Fruit fly (Drosophila melanogaster) whole organism, embryonic: Measurements from ENCODE around the gene CG11353.

Experiments used
- Adf1 ChIP-seq: fragments of 200-800 bp; sonication (Bioruptor generic); IDR thresholded peaks from 2 replicates; pipeline ENCODE4 v1.3.6; 2022; ENCODE audit warnings: missing biosample characterization, missing genetic modification characterization
- Blimp-1 ChIP-seq: fragments of 200-800 bp; sonication (Bioruptor generic); optimal IDR thresholded peaks from 3 replicates; lab custom pipeline; 2018; ENCODE audit warnings: missing biosample characterization, missing genetic modification characterization, mild to moderate bottlenecking, moderate library complexity, missing genetic modification reagents
- CG11504 ChIP-seq: fragments of 200-800 bp; sonication (Bioruptor generic); optimal IDR thresholded peaks from 3 replicates; lab custom pipeline; 2019; ENCODE audit warnings: missing biosample characterization, mild to moderate bottlenecking, missing genetic modification characterization, moderate library complexity
- CG13424 ChIP-seq: fragments of 200-800 bp; sonication (Bioruptor generic); optimal IDR thresholded peaks from 2 replicates; lab custom pipeline; 2019; ENCODE audit warnings: missing biosample characterization, mild to moderate bottlenecking, missing genetic modification characterization, moderate library complexity
- CG13894 ChIP-seq: fragments of 200-800 bp; sonication (Bioruptor generic); optimal IDR thresholded peaks from 3 replicates; lab custom pipeline; 2018; ENCODE audit warnings: missing biosample characterization, mild to moderate bottlenecking, missing genetic modification characterization, moderate library complexity
- CG15011 ChIP-seq: fragments of 200-800 bp; sonication (Bioruptor generic); optimal IDR thresholded peaks from 3 replicates; lab custom pipeline; 2018; ENCODE audit warnings: missing biosample characterization, mild to moderate bottlenecking, missing genetic modification characterization
- CG18262 ChIP-seq: fragments of 200-800 bp; optimal IDR thresholded peaks from 3 replicates; lab custom pipeline; 2019; ENCODE audit warnings: missing biosample characterization, mild to moderate bottlenecking, missing genetic modification characterization, moderate library complexity
- CG3065 ChIP-seq: fragments of 200-800 bp; sonication (Bioruptor generic); optimal IDR thresholded peaks from 2 replicates; lab custom pipeline; 2016; ENCODE audit warnings: missing biosample characterization, missing genetic modification characterization
- CG3163 ChIP-seq: fragments of 200-800 bp; sonication (Bioruptor generic); optimal IDR thresholded peaks from 3 replicates; lab custom pipeline; 2016; ENCODE audit warnings: missing biosample characterization, missing genetic modification characterization
- CG34376 ChIP-seq: fragments of 200-800 bp; sonication (Bioruptor generic); optimal IDR thresholded peaks from 2 replicates; lab custom pipeline; 2018; ENCODE audit warnings: missing biosample characterization, mild to moderate bottlenecking, missing genetic modification characterization
- CG34422 ChIP-seq: fragments of 200-800 bp; sonication (Bioruptor generic); IDR thresholded peaks from 3 replicates; pipeline ENCODE4 v1.3.6; 2022; ENCODE audit warnings: missing biosample characterization, missing genetic modification characterization
- CG5245 ChIP-seq: fragments of 200-800 bp; sonication (Bioruptor generic); optimal IDR thresholded peaks from 3 replicates; lab custom pipeline; 2016; ENCODE audit warnings: missing biosample characterization, missing genetic modification characterization
- Dad ChIP-seq: fragments of 200-800 bp; sonication (Bioruptor generic); optimal IDR thresholded peaks from 3 replicates; lab custom pipeline; 2016; ENCODE audit warnings: missing biosample characterization, missing genetic modification characterization
- Deaf1 ChIP-seq: fragments of 200-800 bp; optimal IDR thresholded peaks from 3 replicates; lab custom pipeline; 2019; ENCODE audit warnings: missing biosample characterization, mild to moderate bottlenecking, missing genetic modification characterization, moderate library complexity
- Myb ChIP-seq: fragments of 200-800 bp; sonication (Bioruptor generic); optimal IDR thresholded peaks from 2 replicates; lab custom pipeline; 2016; ENCODE audit warnings: missing biosample characterization, missing genetic modification characterization
- Optix ChIP-seq: fragments of 200-800 bp; sonication (Bioruptor generic); IDR thresholded peaks from 3 replicates; pipeline ENCODE4 v1.3.6; 2022; ENCODE audit warnings: missing biosample characterization, missing genetic modification characterization
- Pdp1 ChIP-seq, 2 experiments: fragments of 200-800 bp; sonication (Bioruptor generic); optimal IDR thresholded peaks; 3 replicates each; lab custom pipeline; 2016; ENCODE audit warnings: missing biosample characterization in 2 of 2, missing genetic modification characterization in 2 of 2, mild to moderate bottlenecking in 1 of 2, moderate library complexity in 1 of 2
- Scr ChIP-seq: fragments of 200-800 bp; sonication (Bioruptor generic); IDR thresholded peaks from 2 replicates; pipeline ENCODE4 v1.3.6; 2022; ENCODE audit warnings: missing biosample characterization, missing genetic modification characterization; ENCODE audit not compliant: partially characterized antibody
- cad ChIP-seq: fragments of >200 bp; optimal IDR thresholded peaks from 2 replicates; lab custom pipeline; 2017; ENCODE audit warnings: missing biosample characterization, missing genetic modification characterization
- chinmo ChIP-seq: fragments of 200-800 bp; sonication (Bioruptor generic); IDR thresholded peaks from 4 replicates; pipeline ENCODE4 v1.3.6; 2022; ENCODE audit warnings: missing biosample characterization, missing genetic modification characterization; ENCODE audit not compliant: partially characterized antibody
- ci ChIP-seq: fragments of 200-800 bp; sonication (Bioruptor generic); IDR thresholded peaks from 3 replicates; pipeline ENCODE4 v1.3.6; 2022; ENCODE audit warnings: missing biosample characterization, missing genetic modification characterization
- crc ChIP-seq: fragments of 200-800 bp; sonication (Bioruptor generic); optimal IDR thresholded peaks from 2 replicates; lab custom pipeline; 2016; ENCODE audit warnings: missing biosample characterization, missing genetic modification characterization
- dimm ChIP-seq: fragments of 200-800 bp; sonication (Bioruptor generic); IDR thresholded peaks from 2 replicates; pipeline ENCODE4 v1.3.6; 2022; ENCODE audit warnings: missing biosample characterization, missing genetic modification characterization
- fd3F ChIP-seq: fragments of 200-800 bp; sonication (Bioruptor generic); optimal IDR thresholded peaks from 2 replicates; lab custom pipeline; 2018; ENCODE audit warnings: missing biosample characterization, mild to moderate bottlenecking, missing genetic modification characterization, moderate library complexity
- gce ChIP-seq: fragments of 200-800 bp; sonication (Bioruptor generic); IDR thresholded peaks from 3 replicates; pipeline ENCODE4 v1.3.6; 2022; ENCODE audit warnings: missing biosample characterization, missing genetic modification characterization
- gcm2 ChIP-seq: fragments of 200-800 bp; sonication (Bioruptor generic); optimal IDR thresholded peaks from 2 replicates; lab custom pipeline; 2016; ENCODE audit warnings: missing biosample characterization, missing genetic modification characterization
- gfzf ChIP-seq: fragments of 200-800 bp; sonication (Bioruptor generic); optimal IDR thresholded peaks from 2 replicates; lab custom pipeline; 2016; ENCODE audit warnings: missing biosample characterization, mild to moderate bottlenecking, missing genetic modification characterization, moderate library complexity
- hb ChIP-seq: fragments of 200-800 bp; sonication (Bioruptor generic); IDR thresholded peaks from 3 replicates; pipeline ENCODE4 v1.3.6; 2022; ENCODE audit warnings: missing biosample characterization, missing genetic modification characterization; ENCODE audit not compliant: partially characterized antibody
- kay ChIP-seq: fragments of 200-800 bp; sonication (Bioruptor generic); optimal IDR thresholded peaks from 2 replicates; lab custom pipeline; 2016; ENCODE audit warnings: missing biosample characterization, missing genetic modification characterization
- lilli ChIP-seq: fragments of 200-800 bp; sonication (Bioruptor generic); optimal IDR thresholded peaks from 3 replicates; lab custom pipeline; 2016; ENCODE audit warnings: missing biosample characterization, missing genetic modification characterization
- lola ChIP-seq, 3 experiments: fragments of >200 bp in 2 of 3; fragments of 200-800 bp in 1 of 3; sonication (Bioruptor generic) in 1 of 3; optimal IDR thresholded peaks; 2 replicates each; lab custom pipeline; 2017 to 2019; ENCODE audit warnings: missing biosample characterization in 3 of 3, missing genetic modification characterization in 3 of 3, mild to moderate bottlenecking in 1 of 3, moderate library complexity in 1 of 3
- oc ChIP-seq: fragments of 200-800 bp; sonication (Bioruptor generic); optimal IDR thresholded peaks from 2 replicates; lab custom pipeline; 2018; ENCODE audit warnings: missing biosample characterization, mild to moderate bottlenecking, missing genetic modification characterization, moderate library complexity
- pros ChIP-seq: fragments of 200-800 bp; sonication (Bioruptor generic); optimal IDR thresholded peaks from 3 replicates; lab custom pipeline; 2019; ENCODE audit warnings: missing biosample characterization, mild to moderate bottlenecking, missing genetic modification characterization, moderate library complexity
- sd ChIP-seq: fragments of 200-800 bp; sonication (Bioruptor generic); optimal IDR thresholded peaks from 3 replicates; lab custom pipeline; 2018; ENCODE audit warnings: missing biosample characterization, mild to moderate bottlenecking, missing genetic modification characterization, moderate library complexity
- sens ChIP-seq: fragments of 200-800 bp; sonication (Bioruptor generic); peaks from one replicate; lab custom pipeline; 2016; ENCODE audit warnings: missing biosample characterization, missing genetic modification characterization
- sqz ChIP-seq: fragments of 200-800 bp; sonication (Bioruptor generic); optimal IDR thresholded peaks from 3 replicates; lab custom pipeline; 2018; ENCODE audit warnings: missing biosample characterization, mild to moderate bottlenecking, missing genetic modification characterization
- tap ChIP-seq: fragments of 200-800 bp; optimal IDR thresholded peaks from 3 replicates; lab custom pipeline; 2019; ENCODE audit warnings: missing biosample characterization, mild to moderate bottlenecking, missing genetic modification characterization, moderate library complexity
- tgo ChIP-seq: fragments of 200-800 bp; sonication (Bioruptor generic); IDR thresholded peaks from 3 replicates; pipeline ENCODE4 v1.3.6; 2022; ENCODE audit warnings: missing biosample characterization, missing genetic modification characterization
- tna ChIP-seq: fragments of 200-800 bp; sonication (Bioruptor generic); IDR thresholded peaks from 2 replicates; pipeline ENCODE4 v1.3.6; 2022; ENCODE audit warnings: missing biosample characterization, missing genetic modification characterization; ENCODE audit not compliant: partially characterized antibody
- wek ChIP-seq: fragments of 200-800 bp; sonication (Bioruptor generic); optimal IDR thresholded peaks from 3 replicates; lab custom pipeline; 2018; ENCODE audit warnings: missing biosample characterization, mild to moderate bottlenecking, missing genetic modification characterization, moderate library complexity
- z ChIP-seq: fragments of 200-800 bp; sonication (Bioruptor generic); IDR thresholded peaks from 3 replicates; pipeline ENCODE4 v1.3.6; 2022; ENCODE audit warnings: missing biosample characterization, missing genetic modification characterization

Gene CG11353

dm6 chr3L:4532841-4533619 lies at the start of gene CG11353:
Gene CG11353 (plus strand): TSS chr3L:4533170.
- TF ChIP-seq CG34376 = no peak
- TF ChIP-seq tgo (GFP tag; lab: Robert Waterston, UW) = no peak
- TF ChIP-seq CG3065 (GFP tag; lab: Kevin White, UChicago) = no peak
- TF ChIP-seq Scr (GFP tag; lab: Robert Waterston, UW) = no peak
- peak; percentile 37; the same call in 1 of the 2 replicates for TF ChIP-seq Adf1
- no peak for TF ChIP-seq kay (GFP tag; lab: Kevin White, UChicago)
- peak; percentile 80 for TF ChIP-seq Deaf1 (tag; lab: Kevin White, UChicago)
- TF ChIP-seq oc (tag; lab: Kevin White, UChicago) = peak; percentile 15
- peak; percentile 91 for TF ChIP-seq Blimp-1 (GFP tag; lab: Kevin White, UChicago)
- TF ChIP-seq fd3F (GFP tag; lab: Kevin White, UChicago) = no peak
- peak; percentile 80; the same call in 2 of the 3 replicates for TF ChIP-seq z
- peak; percentile 6 for TF ChIP-seq sqz
- TF ChIP-seq CG34422 (GFP tag; lab: Robert Waterston, UW) = 0 out of 3 replicates have a peak, but pooled peaks have one; percentile 14
- TF ChIP-seq Optix (GFP tag; lab: Robert Waterston, UW) = no peak
- 0 out of 4 replicates have a peak, but pooled peaks have one; percentile 13 for TF ChIP-seq chinmo
- 0 out of 3 replicates have a peak, but pooled peaks have one; percentile 23 for TF ChIP-seq ci (GFP tag; lab: Robert Waterston, UW)
- TF ChIP-seq gce (GFP tag; lab: Robert Waterston, UW) = no peak
- peak; percentile 20 for TF ChIP-seq sd (tag; lab: Kevin White, UChicago)
- TF ChIP-seq CG3163 = peak; percentile 48
- peak; percentile 58 for TF ChIP-seq pros (GFP tag; lab: Kevin White, UChicago)

DNA sequence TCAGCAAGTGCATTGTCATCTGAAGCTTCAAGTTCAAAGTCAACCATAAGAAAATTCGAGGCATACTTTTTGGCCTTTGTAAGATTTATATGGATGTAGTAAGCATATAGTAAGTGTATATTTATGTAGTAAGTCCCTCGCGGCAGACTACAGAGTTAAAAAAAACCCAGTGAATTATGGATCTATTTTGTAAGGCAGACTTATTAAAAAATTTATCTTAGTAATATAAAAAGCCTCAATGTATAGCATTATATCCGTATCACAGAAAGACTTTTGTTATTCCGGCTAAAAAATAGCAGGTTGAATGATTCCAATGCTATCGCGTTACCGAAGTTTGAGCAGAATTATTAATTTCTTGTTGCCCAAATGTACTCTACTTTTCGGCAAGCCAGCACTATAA lies 48.3 kb upstream of the CG11353 start:
- TF ChIP-seq gfzf (GFP tag; lab: Kevin White, UChicago) (no peak), tap (no peak), CG11504 (tag; lab: Kevin White, UChicago) (no peak), crc (GFP tag; lab: Kevin White, UChicago) (no peak), CG15011 (GFP tag; lab: Kevin White, UChicago) (no peak), hb (GFP tag; lab: Robert Waterston, UW) (no peak), CG13894 (tag; lab: Kevin White, UChicago) (peak; percentile 73), gcm2 (no peak), tna (GFP tag; lab: Robert Waterston, UW) (no peak), sqz (no peak), CG13424 (tag; lab: Kevin White, UChicago) (no peak), CG18262 (tag; lab: Kevin White, UChicago) (no peak), Myb (GFP tag; lab: Kevin White, UChicago) (no peak), wek (GFP tag; lab: Kevin White, UChicago) (no peak), lilli (GFP tag; lab: Kevin White, UChicago) (no peak), CG5245 (no peak), Pdp1 (GFP tag; optimal IDR thresholded peaks at IDR 0.05; lab: Kevin White, UChicago) (no peak), Adf1 (no peak), Dad (GFP tag; lab: Kevin White, UChicago) (no peak), sens (GFP tag; lab: Kevin White, UChicago) (peak; percentile 81), cad (GFP tag; lab: Kevin White, UChicago) (no peak), dimm (GFP tag; lab: Robert Waterston, UW) (no peak), lola (GFP tag; optimal IDR thresholded peaks at IDR 0.05; lab: Kevin White, UChicago) (peak in 1 of 3 experiments; percentile 39)
